Worm (Caenorhabditis elegans): Measurements from ENCODE around the gene kbp-1.

kbp-1 gene

DNA sequence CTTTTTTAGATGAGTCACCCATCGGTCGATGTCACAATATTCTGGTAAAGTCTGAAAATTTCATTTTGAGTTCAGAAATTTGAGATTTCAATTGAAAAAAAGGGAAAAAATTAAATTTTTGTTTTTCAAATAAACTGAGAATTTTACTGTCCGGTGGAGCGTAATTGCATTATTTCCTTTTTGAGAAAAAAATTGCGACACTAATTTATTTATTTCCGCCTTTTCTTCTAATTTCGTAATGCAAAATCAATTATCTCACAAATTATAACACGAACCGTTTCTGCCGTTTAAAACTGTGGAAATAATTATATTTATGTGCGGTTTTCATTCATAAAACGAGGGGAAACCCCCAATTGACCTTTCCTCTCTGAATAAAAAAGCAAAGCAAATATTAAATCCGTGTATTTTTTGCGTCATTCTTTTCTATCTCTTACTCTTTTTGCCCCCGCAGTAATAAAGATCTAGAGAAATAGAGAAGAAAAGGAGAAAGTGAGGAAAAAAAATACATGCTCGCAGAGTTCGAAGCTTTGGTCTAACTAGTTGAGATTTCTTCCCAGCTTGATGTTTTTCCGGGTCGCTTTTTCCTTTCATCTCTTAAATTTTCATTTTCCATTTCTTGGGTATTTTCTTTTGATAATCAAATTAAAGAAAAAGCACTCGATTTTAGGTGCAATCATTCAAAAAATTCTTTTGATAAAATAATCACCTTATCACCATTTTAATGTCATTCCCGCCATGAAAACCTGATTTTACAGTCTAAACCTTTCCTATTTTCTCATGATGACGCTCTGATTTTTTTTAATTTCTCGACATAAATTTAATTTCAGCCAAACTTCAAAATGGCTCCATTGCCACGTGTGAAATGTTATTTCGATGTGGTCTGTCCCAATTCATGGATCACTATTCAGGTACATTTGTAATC, 33.9 kb downstream of the kbp-1 start, which contains the start of the genes brc-2 and T07E3.3:
brc-2 (minus strand) TSS at position 51 of the 922 bp plus-strand sequence.
T07E3.3 (plus strand) TSS at position 822 of the 922 bp plus-strand sequence.
- no peak for TF ChIP-seq unc-62 (GFP tag; optimal IDR thresholded peaks at IDR 0.05)

DNA sequence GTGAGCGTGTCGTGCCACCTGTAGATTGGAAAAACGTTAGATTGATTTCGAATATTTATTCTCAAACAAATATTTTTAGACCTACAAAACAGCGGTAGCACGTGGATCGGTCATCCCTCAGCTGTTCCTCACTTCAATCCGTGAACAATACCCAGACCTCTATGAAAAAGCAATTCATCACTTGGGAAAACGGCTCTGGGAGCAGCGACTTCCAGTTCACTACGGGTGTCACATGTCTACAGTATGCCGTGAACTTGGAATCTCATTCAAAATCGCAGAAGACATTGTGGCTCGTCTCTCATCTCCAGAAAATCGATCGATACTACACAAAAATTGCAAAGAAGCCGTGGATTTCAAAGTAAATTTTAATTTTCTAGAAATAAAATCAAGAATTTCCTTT, 35.0 kb downstream of the kbp-1 start:
- TF ChIP-seq unc-62 (GFP tag; optimal IDR thresholded peaks at IDR 0.05) = no peak

ce11 chrIII:6906409-6906808, 37.0 kb downstream of the kbp-1 start, which contains the start of gene T07E3.2:
TSS of gene T07E3.2 (plus strand) at chrIII:6906709.
- TF ChIP-seq unc-62 (GFP tag; optimal IDR thresholded peaks at IDR 0.05) = no peak

DNA sequence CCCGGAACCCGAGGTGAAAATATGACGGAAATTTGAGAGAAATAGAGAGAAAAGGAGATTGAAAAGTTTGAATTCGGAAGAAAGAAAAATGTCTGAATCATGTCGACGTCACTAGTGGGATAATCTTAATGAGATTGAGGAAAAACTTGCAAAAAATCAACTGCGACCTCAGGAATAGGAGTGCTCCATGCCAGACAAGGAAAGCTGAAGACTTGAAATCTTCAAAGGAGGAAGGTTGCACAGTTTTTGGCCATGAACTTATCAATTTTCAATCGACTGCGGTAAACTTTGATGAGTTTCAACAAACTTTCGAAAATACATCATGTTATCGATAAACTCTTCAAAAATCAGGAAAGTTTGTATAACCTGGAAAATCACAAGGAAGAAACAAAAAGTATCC, 42.9 kb downstream of the kbp-1 start, which contains the start of gene pdf-1:
pdf-1 (minus strand) TSS at position 101 of the 400 bp plus-strand sequence.
- TF ChIP-seq unc-62 (GFP tag; optimal IDR thresholded peaks at IDR 0.05) = no peak

DNA sequence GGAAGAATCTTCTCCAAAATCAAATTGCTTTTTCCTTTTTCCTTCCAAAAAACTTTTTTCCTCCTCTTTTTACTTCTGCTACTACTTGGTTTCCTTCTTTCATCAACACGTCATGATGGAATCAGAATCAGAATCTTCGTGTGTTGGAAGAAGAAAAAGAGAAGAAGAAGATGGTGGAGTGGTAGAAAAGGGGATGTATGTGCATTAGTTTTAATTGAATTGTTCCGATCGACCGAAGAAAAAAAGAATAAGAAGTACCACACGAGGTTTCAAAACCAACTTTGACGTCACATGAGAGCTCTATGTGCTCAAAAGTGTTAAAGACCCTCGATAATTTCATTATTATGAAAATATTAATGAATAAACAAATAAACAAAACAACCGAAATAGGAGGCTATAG, 45.4 kb downstream of the kbp-1 start:
- no peak for TF ChIP-seq unc-62 (GFP tag; optimal IDR thresholded peaks at IDR 0.05)

All from whole organism, dauer.